Fruit fly (Drosophila melanogaster): Measurements from ENCODE around the gene Gyc88E.
A peak's percentile ranks its signal among the peaks of the same experiment; 100 is the strongest.

Gyc88E gene

DNA sequence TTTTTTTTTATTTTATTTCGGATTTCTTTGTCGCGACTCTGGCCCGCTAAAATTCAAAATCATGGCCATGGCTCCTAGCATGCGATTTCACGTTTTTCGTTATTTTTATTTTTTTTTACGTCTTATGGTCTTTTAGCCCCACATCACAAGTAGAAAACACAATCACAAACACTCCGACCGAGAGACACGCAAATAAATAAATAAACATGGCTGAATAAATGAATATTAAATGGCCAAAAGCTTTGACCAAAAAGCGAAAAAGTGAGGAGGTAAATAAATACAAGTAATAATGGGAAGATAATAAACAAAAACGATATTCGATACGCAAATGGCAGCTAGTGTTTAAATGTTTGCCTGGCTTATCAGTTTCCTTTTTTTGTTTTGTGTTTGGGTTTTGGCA lies 22.1 kb upstream of the Gyc88E start:
- TF ChIP-seq Dll (optimal IDR thresholded peaks at IDR 0.05): no peak

DNA sequence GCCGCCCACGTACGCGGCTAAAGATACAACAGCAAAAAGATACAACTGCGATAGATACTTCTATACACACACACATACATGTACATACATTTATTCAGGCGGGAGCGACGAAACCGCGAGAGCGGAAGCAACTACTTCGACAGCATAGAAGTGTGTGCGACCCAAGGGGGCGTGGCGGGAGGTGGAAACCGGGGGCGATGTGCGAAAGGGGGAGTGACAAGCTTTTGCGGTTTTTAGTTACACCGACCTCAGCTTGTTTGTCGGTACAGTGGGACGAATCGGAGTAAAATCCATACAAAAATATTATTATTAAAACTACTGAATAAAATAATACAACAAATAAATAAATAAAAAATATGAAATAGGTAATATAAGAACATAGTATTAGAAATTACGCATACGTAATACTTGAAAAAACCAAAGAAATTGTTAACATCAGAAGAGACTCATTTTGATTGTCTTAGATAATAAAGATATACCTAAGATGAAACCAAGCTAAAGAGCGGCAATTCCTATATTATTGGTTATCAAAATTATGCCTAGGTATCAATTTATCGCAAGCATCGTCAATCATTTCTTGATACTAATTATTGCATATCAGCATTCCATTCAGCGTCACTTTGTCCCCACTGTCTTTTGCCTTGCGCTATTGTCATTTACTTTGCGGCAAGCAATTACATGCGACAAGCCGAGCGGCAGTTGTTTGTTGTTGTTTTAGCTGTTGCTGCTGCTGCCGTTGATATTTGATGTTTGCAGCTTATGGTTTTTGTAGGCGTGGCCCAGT lies 21.3 kb upstream of the Gyc88E start:
- no peak for TF ChIP-seq pan (optimal IDR thresholded peaks at IDR 0.05)
- no peak for TF ChIP-seq psq (optimal IDR thresholded peaks at IDR 0.05)
- no peak for TF ChIP-seq usp (GFP tag; optimal IDR thresholded peaks at IDR 0.05)
- no peak for TF ChIP-seq EcR (GFP tag; optimal IDR thresholded peaks at IDR 0.05)
- no peak for TF ChIP-seq CG8478 (optimal IDR thresholded peaks at IDR 0.05)
- no peak for TF ChIP-seq Dll (optimal IDR thresholded peaks at IDR 0.05)

DNA sequence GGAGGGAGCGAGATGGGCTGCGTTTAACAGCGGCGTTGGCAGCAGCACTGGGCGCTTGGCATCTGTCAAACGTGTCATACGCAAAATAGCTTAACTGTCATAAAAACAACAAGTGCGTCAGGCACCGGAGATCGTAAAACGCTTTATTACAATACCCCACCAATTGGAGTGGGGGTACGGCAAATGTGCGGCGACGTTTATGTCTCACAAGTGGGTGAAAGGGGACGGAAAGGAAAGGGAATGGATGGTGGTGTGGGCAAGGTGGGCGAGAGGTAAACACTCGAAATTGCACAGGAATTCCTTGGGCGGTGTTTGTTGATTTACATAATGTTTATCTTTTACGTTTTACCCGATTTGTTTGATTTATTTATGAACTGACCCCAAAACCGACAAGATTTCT lies 20.2 kb upstream of the Gyc88E start:
- no peak for TF ChIP-seq CG8478 (optimal IDR thresholded peaks at IDR 0.05)
- TF ChIP-seq psq (optimal IDR thresholded peaks at IDR 0.05): no peak
- TF ChIP-seq EcR (GFP tag; optimal IDR thresholded peaks at IDR 0.05): no peak
- TF ChIP-seq usp (GFP tag; optimal IDR thresholded peaks at IDR 0.05): no peak
- no peak for TF ChIP-seq Dll (optimal IDR thresholded peaks at IDR 0.05)

DNA sequence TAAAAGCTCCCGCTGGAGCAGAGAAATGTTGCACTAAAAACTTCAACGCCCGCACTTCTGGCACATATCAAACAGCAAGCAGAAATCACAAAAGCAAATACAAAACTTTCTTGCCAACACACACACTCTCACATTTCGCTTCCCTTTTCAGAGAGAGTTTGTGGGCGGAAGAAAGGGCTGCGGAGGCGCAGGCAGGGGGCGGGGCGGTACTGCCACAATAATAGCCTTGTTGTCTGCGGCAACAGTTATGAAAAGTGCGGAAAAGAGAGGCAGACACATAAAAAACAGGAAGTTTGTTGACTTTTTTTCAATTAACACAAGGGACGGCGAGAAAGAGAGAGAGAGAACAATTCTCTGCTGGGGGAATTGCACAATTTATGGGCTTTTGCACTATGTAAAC lies 19.3 kb upstream of the Gyc88E start:
- no peak for TF ChIP-seq usp (GFP tag; optimal IDR thresholded peaks at IDR 0.05)
- no peak for TF ChIP-seq EcR (GFP tag; optimal IDR thresholded peaks at IDR 0.05)
- no peak for TF ChIP-seq pan (optimal IDR thresholded peaks at IDR 0.05)
- TF ChIP-seq psq (optimal IDR thresholded peaks at IDR 0.05): no peak
- TF ChIP-seq CG8478 (optimal IDR thresholded peaks at IDR 0.05): no peak
- no peak for TF ChIP-seq Dll (optimal IDR thresholded peaks at IDR 0.05)

DNA sequence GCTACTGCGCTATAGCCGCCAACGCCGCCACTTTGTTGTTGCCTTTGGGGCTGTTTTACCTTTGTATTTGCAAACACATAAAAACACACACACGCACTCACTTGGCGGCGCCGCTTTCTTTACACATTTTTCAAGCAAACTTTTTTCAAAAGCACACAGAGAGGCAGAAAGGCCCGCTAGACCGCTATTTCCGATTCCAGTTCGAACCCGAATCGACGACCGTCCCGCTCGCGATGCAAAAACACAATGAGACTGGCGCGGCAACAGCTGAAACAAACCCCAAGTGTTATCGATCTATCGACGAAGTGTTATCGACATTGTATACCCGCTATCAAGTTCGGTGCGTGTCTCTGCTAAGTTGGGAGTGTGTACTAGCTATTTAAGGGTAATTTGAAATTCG lies 18.5 kb upstream of the Gyc88E start, which contains the start of gene CG42788:
Gene CG42788, minus strand, starts transcription at position 250 of the 400 bp plus-strand sequence.
- TF ChIP-seq psq (optimal IDR thresholded peaks at IDR 0.05) (no peak), CG8478 (optimal IDR thresholded peaks at IDR 0.05) (no peak), Dll (optimal IDR thresholded peaks at IDR 0.05) (peak; percentile 1), usp (GFP tag; optimal IDR thresholded peaks at IDR 0.05) (no peak)

DNA sequence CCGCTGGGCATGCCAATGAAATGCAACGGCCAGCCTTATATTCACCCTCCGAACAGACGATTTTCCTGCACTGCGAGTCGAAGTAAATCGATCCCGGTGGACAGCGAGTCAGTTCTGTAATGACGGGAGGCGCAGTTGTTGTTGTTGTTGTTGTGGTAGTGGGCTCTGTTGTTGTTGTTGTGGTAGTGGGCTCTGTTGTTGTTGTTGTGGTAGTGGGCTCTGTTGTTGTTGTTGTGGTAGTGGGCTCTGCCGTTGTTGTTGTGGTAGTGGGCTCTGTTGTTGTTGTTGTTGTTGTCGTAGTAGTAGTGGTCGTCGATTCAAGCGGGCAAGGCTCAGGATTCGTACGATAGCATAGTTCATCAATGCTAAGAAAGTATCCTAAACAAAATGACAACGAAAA lies 14.2 kb upstream of the Gyc88E start:
- TF ChIP-seq EcR (GFP tag; optimal IDR thresholded peaks at IDR 0.05) (no peak), usp (GFP tag; optimal IDR thresholded peaks at IDR 0.05) (no peak), Dll (optimal IDR thresholded peaks at IDR 0.05) (no peak), CG8478 (optimal IDR thresholded peaks at IDR 0.05) (no peak), pan (optimal IDR thresholded peaks at IDR 0.05) (no peak), psq (optimal IDR thresholded peaks at IDR 0.05) (no peak)

DNA sequence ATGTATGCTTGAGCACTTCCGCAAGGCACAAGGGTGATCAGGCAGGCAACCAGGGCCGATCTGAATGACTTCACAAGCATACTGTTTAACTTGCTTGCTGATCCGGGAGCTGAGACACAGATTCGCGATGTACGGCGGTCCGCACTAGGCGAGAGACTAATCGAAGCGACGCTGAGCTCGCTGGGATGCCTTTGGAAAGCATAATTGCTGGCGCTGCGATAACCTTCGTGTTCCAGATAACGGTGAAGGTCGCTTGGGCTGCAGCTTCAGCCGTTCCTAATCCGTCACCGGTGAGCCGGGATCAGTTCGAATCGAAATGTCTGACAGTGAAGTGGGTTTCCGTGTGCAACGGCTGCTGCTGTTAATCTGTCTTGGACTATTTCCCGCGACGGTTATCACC lies 13.3 kb upstream of the Gyc88E start, which contains the start of the genes CG6912 and CG3984:
Gene CG6912, minus strand, starts transcription at position 159 of the 400 bp plus-strand sequence.
Gene CG3984, plus strand, starts transcription at position 303 of the 400 bp plus-strand sequence.
- TF ChIP-seq usp (GFP tag; optimal IDR thresholded peaks at IDR 0.05): no peak
- no peak for TF ChIP-seq pan (optimal IDR thresholded peaks at IDR 0.05)
- TF ChIP-seq Dll (optimal IDR thresholded peaks at IDR 0.05): no peak
- TF ChIP-seq CG8478 (optimal IDR thresholded peaks at IDR 0.05): no peak
- no peak for TF ChIP-seq EcR (GFP tag; optimal IDR thresholded peaks at IDR 0.05)
- TF ChIP-seq psq (optimal IDR thresholded peaks at IDR 0.05): no peak

DNA sequence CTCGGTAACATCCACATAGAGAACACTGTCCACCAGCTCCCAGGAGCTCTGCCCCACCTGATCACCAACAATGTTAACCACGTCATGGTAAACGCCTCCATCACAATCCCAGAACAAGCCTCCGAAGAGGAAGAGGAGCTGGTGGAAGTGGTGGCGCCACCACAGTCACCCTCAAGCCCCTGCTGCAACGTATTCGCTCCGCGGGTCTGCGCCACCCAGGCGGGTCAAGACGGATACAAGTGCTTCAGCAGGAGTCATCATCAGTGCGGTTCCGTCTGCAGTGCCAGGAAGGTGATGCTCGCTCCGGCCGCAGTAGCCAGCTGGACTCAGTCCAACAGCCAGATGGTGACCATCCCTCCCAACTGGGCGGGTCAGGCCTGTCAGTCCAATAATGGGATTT lies 11.9 kb upstream of the Gyc88E start:
- TF ChIP-seq usp (GFP tag; optimal IDR thresholded peaks at IDR 0.05) (no peak), CG8478 (optimal IDR thresholded peaks at IDR 0.05) (no peak), EcR (GFP tag; optimal IDR thresholded peaks at IDR 0.05) (no peak), pan (optimal IDR thresholded peaks at IDR 0.05) (no peak), psq (optimal IDR thresholded peaks at IDR 0.05) (no peak), Dll (optimal IDR thresholded peaks at IDR 0.05) (no peak)

DNA sequence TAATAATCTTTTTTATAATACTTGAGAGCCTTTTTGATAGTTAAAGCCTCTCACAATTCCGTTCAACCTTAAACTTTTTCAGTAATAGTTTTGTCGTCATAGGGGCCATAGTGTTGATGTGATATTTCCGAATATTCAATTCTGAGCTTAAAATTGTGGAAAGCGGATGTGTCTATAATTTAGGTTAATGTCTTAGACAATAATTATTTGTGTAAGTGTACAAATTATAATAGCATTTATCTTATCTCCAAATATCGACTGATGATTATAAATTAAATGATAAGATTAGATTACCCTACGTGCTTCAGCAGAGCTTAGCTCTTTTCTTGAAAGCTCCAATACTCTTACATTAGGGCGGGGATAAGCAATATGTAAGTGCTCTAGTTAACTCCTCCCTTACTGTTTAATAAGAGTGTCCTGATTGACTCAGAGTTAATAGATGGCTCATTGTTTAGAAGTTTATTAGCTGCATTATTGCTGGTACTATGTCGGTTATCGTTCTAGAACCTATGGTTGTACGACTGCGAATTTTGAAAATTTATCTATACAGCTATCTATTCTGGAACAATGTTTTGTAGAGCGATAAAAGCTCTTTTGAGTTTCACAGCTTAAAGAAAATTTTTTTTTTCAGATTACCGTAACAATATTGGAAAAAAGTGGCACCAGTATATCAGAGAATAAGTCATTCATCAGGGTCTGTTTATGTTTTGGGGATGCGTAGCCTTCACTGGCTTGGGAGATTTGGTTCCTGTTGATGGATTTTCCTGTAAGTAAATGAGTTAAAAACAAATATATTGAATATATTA lies 11.0 kb upstream of the Gyc88E start:
- TF ChIP-seq usp (GFP tag; optimal IDR thresholded peaks at IDR 0.05): no peak
- TF ChIP-seq pan (optimal IDR thresholded peaks at IDR 0.05): no peak
- TF ChIP-seq EcR (GFP tag; optimal IDR thresholded peaks at IDR 0.05): no peak
- no peak for TF ChIP-seq psq (optimal IDR thresholded peaks at IDR 0.05)
- TF ChIP-seq CG8478 (optimal IDR thresholded peaks at IDR 0.05): no peak
- TF ChIP-seq Dll (optimal IDR thresholded peaks at IDR 0.05): no peak

DNA sequence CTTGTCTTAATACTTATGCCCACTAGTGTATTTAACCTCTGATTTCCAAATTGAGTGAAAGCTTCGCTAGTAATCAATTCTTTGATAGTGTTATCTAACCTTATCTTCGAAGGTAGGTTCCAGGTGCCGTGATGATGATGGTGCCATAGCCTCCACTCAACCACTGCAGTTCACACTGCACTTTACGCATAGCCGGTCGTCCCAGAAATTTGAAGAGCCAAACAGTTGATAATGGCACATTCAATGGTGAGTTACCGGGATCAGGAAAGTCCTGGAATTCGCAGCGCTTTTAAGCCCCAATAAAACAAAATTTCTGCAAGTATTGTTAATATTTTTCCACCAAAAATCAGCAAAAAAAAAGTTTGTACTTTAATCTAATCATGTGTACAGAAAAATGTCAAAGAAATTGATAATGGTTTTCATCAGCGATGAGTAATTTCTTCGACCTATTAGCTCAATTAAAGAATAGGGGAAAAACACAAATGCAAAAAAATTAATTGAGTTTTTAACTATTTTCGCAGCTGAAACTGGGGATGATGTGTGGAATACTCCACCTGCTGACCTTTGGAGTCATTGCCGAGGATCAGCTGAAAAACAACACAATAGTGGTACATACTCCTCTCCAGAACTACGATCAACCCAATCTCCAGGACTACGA lies 10.2 kb upstream of the Gyc88E start, which contains the start of gene CG3987:
Gene CG3987, plus strand, starts transcription at position 143 of the 658 bp plus-strand sequence.
- TF ChIP-seq usp (GFP tag; optimal IDR thresholded peaks at IDR 0.05) (no peak), CG8478 (optimal IDR thresholded peaks at IDR 0.05) (no peak), EcR (GFP tag; optimal IDR thresholded peaks at IDR 0.05) (no peak), Dll (optimal IDR thresholded peaks at IDR 0.05) (no peak), psq (optimal IDR thresholded peaks at IDR 0.05) (no peak), pan (optimal IDR thresholded peaks at IDR 0.05) (no peak)

DNA sequence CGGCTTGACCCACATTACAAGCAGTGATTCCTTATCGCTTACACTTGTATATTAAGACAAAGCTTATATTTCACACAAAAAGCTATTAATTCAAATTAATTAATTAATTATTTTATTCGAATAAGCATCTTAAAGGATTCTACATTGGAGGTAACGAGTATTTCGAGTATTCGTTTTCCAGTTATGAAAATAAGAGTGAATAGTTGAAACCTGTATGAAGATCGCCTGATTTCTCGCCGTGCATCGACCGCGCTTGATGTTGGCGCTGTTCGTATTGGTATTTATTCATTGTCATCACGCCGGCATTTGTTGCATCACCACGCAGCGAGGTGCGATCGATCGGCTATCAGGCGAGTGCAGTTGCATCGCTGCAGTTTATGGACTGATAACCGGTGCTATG lies 4.7 kb upstream of the Gyc88E start:
- TF ChIP-seq EcR (GFP tag; optimal IDR thresholded peaks at IDR 0.05): no peak
- no peak for TF ChIP-seq pan (optimal IDR thresholded peaks at IDR 0.05)
- no peak for TF ChIP-seq CG8478 (optimal IDR thresholded peaks at IDR 0.05)
- TF ChIP-seq psq (optimal IDR thresholded peaks at IDR 0.05): no peak
